Worm (Caenorhabditis elegans): ENCODE results near the gene snpc-3.4.

- TF ChIP-seq unc-62 (GFP tag; optimal IDR thresholded peaks at IDR 0.05) (no peak), sea-2 (GFP tag; IDR thresholded peaks at IDR 0.05) (no peak), ztf-28 (GFP tag; IDR thresholded peaks at IDR 0.05) (no peak), pha-4 (tag; optimal IDR thresholded peaks at IDR 0.05) (no peak), ama-1 (optimal IDR thresholded peaks at IDR 0.05) (no peak), ama-1 (GFP tag; optimal IDR thresholded peaks at IDR 0.05) (no peak), nfya-1 (tag; optimal IDR thresholded peaks at IDR 0.05; ENCODE audit: borderline replicate concordance, insufficient read depth) (no peak), ztf-18 (tag; optimal IDR thresholded peaks at IDR 0.05) (no peak), nhr-90 (tag; optimal IDR thresholded peaks at IDR 0.05) (no peak), egl-44 (GFP tag; IDR thresholded peaks at IDR 0.05) (no peak), ztf-3 (GFP tag; optimal IDR thresholded peaks at IDR 0.05) (no peak), unc-130 (GFP tag; optimal IDR thresholded peaks at IDR 0.05) (no peak), K12H6.12 (tag; optimal IDR thresholded peaks at IDR 0.05) (no peak), dpff-1 (tag; optimal IDR thresholded peaks at IDR 0.05) (no peak), tbx-9 (tag; optimal IDR thresholded peaks at IDR 0.05; ENCODE audit: borderline replicate concordance) (no peak)
Observed at ce11 chrIII:4039775-4040174, 19.9 kb downstream of the snpc-3.4 start.

Measured in whole organism, young adult.